In genomic region chrX:2469843-2470442, dm6 we compare ENCODE assay signal across 1 fruit fly cellular context.
TF ChIP-seq lines count a peak whose summit lies in the region.

Gene boi (minus strand): TSS chrX:2470043.

TF ChIP-seq in whole organism, embryonic, 481 proteins besides CTCF, POLR2A, EP300 and RAD21 (continued from another document and continues in another):
- TF ChIP-seq CG4424 (GFP tag; optimal IDR thresholded peaks at IDR 0.05; lab: Kevin White, UChicago) (no peak), CG10209 (GFP tag; optimal IDR thresholded peaks at IDR 0.05; lab: Kevin White, UChicago) (no peak), CG16815 (GFP tag; optimal IDR thresholded peaks at IDR 0.05; lab: Kevin White, UChicago) (no peak), nerfin-1 (tag; optimal IDR thresholded peaks at IDR 0.05; lab: Kevin White, UChicago) (no peak), br (optimal IDR thresholded peaks at IDR 0.05; lab: Kevin White, UChicago) (no peak), CG18599 (GFP tag; optimal IDR thresholded peaks at IDR 0.05; lab: Kevin White, UChicago) (no peak), CG12391 (tag; optimal IDR thresholded peaks at IDR 0.05; lab: Kevin White, UChicago) (peak; percentile 25), pzg (GFP tag; optimal IDR thresholded peaks at IDR 0.05; lab: Kevin White, UChicago) (no peak), run (tag; optimal IDR thresholded peaks at IDR 0.05; lab: Kevin White, UChicago) (no peak), BtbVII (GFP tag; optimal IDR thresholded peaks at IDR 0.05; lab: Kevin White, UChicago) (no peak), ato (GFP tag; IDR thresholded peaks at IDR 0.05; lab: Robert Waterston, UW; ENCODE audit: partially characterized antibody) (no peak), da (GFP tag; optimal IDR thresholded peaks at IDR 0.05; lab: Kevin White, UChicago) (no peak), Vsx1 (GFP tag; optimal IDR thresholded peaks at IDR 0.05; lab: Kevin White, UChicago) (no peak), gem (tag; optimal IDR thresholded peaks at IDR 0.05; lab: Kevin White, UChicago) (no peak), CG14860 (GFP tag; IDR thresholded peaks at IDR 0.05; lab: Robert Waterston, UW; ENCODE audit: partially characterized antibody) (no peak), sr (GFP tag; IDR thresholded peaks at IDR 0.05; lab: Robert Waterston, UW) (no peak), CG18262 (tag; optimal IDR thresholded peaks at IDR 0.05; lab: Kevin White, UChicago) (no peak), CG2678 (tag; optimal IDR thresholded peaks at IDR 0.05; lab: Kevin White, UChicago) (no peak), CG2199 (GFP tag; IDR thresholded peaks at IDR 0.05; lab: Robert Waterston, UW) (0 out of 3 replicates have a peak, but pooled peaks have one; percentile 22), CG6254 (GFP tag; optimal IDR thresholded peaks at IDR 0.05; lab: Kevin White, UChicago) (no peak), Hey (tag; optimal IDR thresholded peaks at IDR 0.05; lab: Kevin White, UChicago) (no peak), Rx (GFP tag; IDR thresholded peaks at IDR 0.05; lab: Robert Waterston, UW) (no peak), phol (tag; optimal IDR thresholded peaks at IDR 0.05; lab: Kevin White, UChicago) (no peak), Gsc (GFP tag; IDR thresholded peaks at IDR 0.05; lab: Robert Waterston, UW) (no peak), Sry-δ (GFP tag; optimal IDR thresholded peaks at IDR 0.05; lab: Kevin White, UChicago) (no peak), CG7963 (GFP tag; IDR thresholded peaks at IDR 0.05; lab: Robert Waterston, UW; ENCODE audit: partially characterized antibody) (no peak), CG12155 (GFP tag; optimal IDR thresholded peaks at IDR 0.05; lab: Kevin White, UChicago) (no peak), CG6813 (GFP tag; optimal IDR thresholded peaks at IDR 0.05; lab: Kevin White, UChicago) (no peak), CG4404 (GFP tag; IDR thresholded peaks at IDR 0.05; lab: Robert Waterston, UW) (no peak), eve (GFP tag; optimal IDR thresholded peaks at IDR 0.05; lab: Kevin White, UChicago) (no peak), dati (GFP tag; IDR thresholded peaks at IDR 0.05; lab: Robert Waterston, UW) (no peak), CG11504 (tag; optimal IDR thresholded peaks at IDR 0.05; lab: Kevin White, UChicago) (no peak), CG32772 (GFP tag; IDR thresholded peaks at IDR 0.05; lab: Robert Waterston, UW) (no peak), CG11085 (GFP tag; IDR thresholded peaks at IDR 0.05; lab: Robert Waterston, UW) (no peak), rib (GFP tag; IDR thresholded peaks at IDR 0.05; lab: Robert Waterston, UW) (no peak), H15 (GFP tag; IDR thresholded peaks at IDR 0.05; lab: Robert Waterston, UW) (no peak), maf-S (GFP tag; optimal IDR thresholded peaks at IDR 0.05; lab: Kevin White, UChicago) (no peak), seq (GFP tag; IDR thresholded peaks at IDR 0.05; lab: Robert Waterston, UW) (no peak), CG1603 (tag; optimal IDR thresholded peaks at IDR 0.05; lab: Kevin White, UChicago) (no peak), onecut (GFP tag; IDR thresholded peaks at IDR 0.05; lab: Robert Waterston, UW) (no peak), gsb-n (tag; optimal IDR thresholded peaks at IDR 0.05; lab: Kevin White, UChicago) (no peak), CG2202 (tag; optimal IDR thresholded peaks at IDR 0.05; lab: Kevin White, UChicago) (no peak), scrt (GFP tag; optimal IDR thresholded peaks at IDR 0.05; lab: Kevin White, UChicago) (no peak), slou (GFP tag; optimal IDR thresholded peaks at IDR 0.05; lab: Kevin White, UChicago) (no peak), CG4360 (GFP tag; IDR thresholded peaks at IDR 0.05; lab: Robert Waterston, UW) (no peak), wek (GFP tag; optimal IDR thresholded peaks at IDR 0.05; lab: Kevin White, UChicago) (no peak), CG7745 (tag; optimal IDR thresholded peaks at IDR 0.05; lab: Kevin White, UChicago) (no peak), CG8089 (GFP tag; optimal IDR thresholded peaks at IDR 0.05; lab: Kevin White, UChicago) (no peak), CG34376 (GFP tag; optimal IDR thresholded peaks at IDR 0.05; lab: Kevin White, UChicago) (no peak), Oli (tag; optimal IDR thresholded peaks at IDR 0.05; lab: Kevin White, UChicago) (no peak), CG15696 (tag; optimal IDR thresholded peaks at IDR 0.05; lab: Kevin White, UChicago) (no peak), CG4617 (GFP tag; optimal IDR thresholded peaks at IDR 0.05; lab: Kevin White, UChicago; ENCODE audit: borderline replicate concordance) (no peak), Ssrp (tag; optimal IDR thresholded peaks at IDR 0.05; lab: Kevin White, UChicago) (no peak), sd (tag; optimal IDR thresholded peaks at IDR 0.05; lab: Kevin White, UChicago) (no peak), unc-4 (GFP tag; IDR thresholded peaks at IDR 0.05; lab: Robert Waterston, UW; ENCODE audit: partially characterized antibody) (0 out of 2 replicates have a peak, but pooled peaks have one; percentile 30), mam (GFP tag; optimal IDR thresholded peaks at IDR 0.05; lab: Kevin White, UChicago) (no peak), CG31224 (GFP tag; IDR thresholded peaks at IDR 0.05; lab: Robert Waterston, UW) (no peak), ac (GFP tag; optimal IDR thresholded peaks at IDR 0.05; lab: Kevin White, UChicago) (no peak), B-H1 (GFP tag; IDR thresholded peaks at IDR 0.05; lab: Robert Waterston, UW) (no peak), CG30431 (GFP tag; optimal IDR thresholded peaks at IDR 0.05; lab: Kevin White, UChicago) (no peak), slbo (GFP tag; IDR thresholded peaks at IDR 0.05; lab: Robert Waterston, UW) (no peak), CG7372 (GFP tag; IDR thresholded peaks at IDR 0.05; lab: Robert Waterston, UW) (no peak), grau (tag; optimal IDR thresholded peaks at IDR 0.05; lab: Kevin White, UChicago) (no peak), Adf1 (GFP tag; IDR thresholded peaks at IDR 0.05; lab: Robert Waterston, UW) (no peak), CG17328 (GFP tag; IDR thresholded peaks at IDR 0.05; lab: Robert Waterston, UW) (no peak), HmgZ (tag; optimal IDR thresholded peaks at IDR 0.05; lab: Kevin White, UChicago) (no peak), twi (tag; optimal IDR thresholded peaks at IDR 0.05; lab: Kevin White, UChicago) (no peak), CG9727 (GFP tag; optimal IDR thresholded peaks at IDR 0.05; lab: Kevin White, UChicago) (no peak), Neu2 (GFP tag; optimal IDR thresholded peaks at IDR 0.05; lab: Kevin White, UChicago; ENCODE audit: borderline replicate concordance) (no peak), CG2889 (GFP tag; IDR thresholded peaks at IDR 0.05; lab: Robert Waterston, UW) (no peak), CG12942 (GFP tag; optimal IDR thresholded peaks at IDR 0.05; lab: Kevin White, UChicago) (no peak), Poxn (GFP tag; IDR thresholded peaks at IDR 0.05; lab: Robert Waterston, UW) (no peak), Hr78 (GFP tag; optimal IDR thresholded peaks at IDR 0.05; lab: Kevin White, UChicago) (no peak), CG12104 (GFP tag; optimal IDR thresholded peaks at IDR 0.05; lab: Kevin White, UChicago) (no peak), Trl (optimal IDR thresholded peaks at IDR 0.05; lab: Kevin White, UChicago) (peak; percentile 84 to 85), Trl (GFP tag; optimal IDR thresholded peaks at IDR 0.05; lab: Kevin White, UChicago) (no peak), sisA (GFP tag; IDR thresholded peaks at IDR 0.05; lab: Robert Waterston, UW) (no peak), sima (GFP tag; optimal IDR thresholded peaks at IDR 0.05; lab: Kevin White, UChicago) (no peak), CG7786 (GFP tag; optimal IDR thresholded peaks at IDR 0.05; lab: Kevin White, UChicago) (no peak), trem (tag; optimal IDR thresholded peaks at IDR 0.05; lab: Kevin White, UChicago) (peak; percentile 30), ERR (GFP tag; optimal IDR thresholded peaks at IDR 0.05; lab: Kevin White, UChicago) (no peak), otp (GFP tag; IDR thresholded peaks at IDR 0.05; lab: Robert Waterston, UW) (no peak), CG10267 (tag; optimal IDR thresholded peaks at IDR 0.05; lab: Kevin White, UChicago) (peak; percentile 18), Hmx (GFP tag; optimal IDR thresholded peaks at IDR 0.05; lab: Kevin White, UChicago) (no peak), zfh1 (GFP tag; IDR thresholded peaks at IDR 0.05; lab: Robert Waterston, UW) (no peak), cad (GFP tag; optimal IDR thresholded peaks at IDR 0.05; lab: Kevin White, UChicago) (no peak), HLH3B (GFP tag; IDR thresholded peaks at IDR 0.05; lab: Robert Waterston, UW) (no peak), Spps (tag; optimal IDR thresholded peaks at IDR 0.05; lab: Kevin White, UChicago) (no peak), Sry-β (GFP tag; optimal IDR thresholded peaks at IDR 0.05; lab: Kevin White, UChicago) (no peak), CG16813 (GFP tag; IDR thresholded peaks at IDR 0.05; lab: Robert Waterston, UW; ENCODE audit: partially characterized antibody) (peak; percentile 31; the same call in 1 of the 3 replicates), dmrt99B (tag; optimal IDR thresholded peaks at IDR 0.05; lab: Kevin White, UChicago) (no peak), so (GFP tag; IDR thresholded peaks at IDR 0.05; lab: Robert Waterston, UW) (peak; percentile 52; the same call in 1 of the 3 replicates), wdn (GFP tag; IDR thresholded peaks at IDR 0.05; lab: Robert Waterston, UW) (no peak), chm (GFP tag; IDR thresholded peaks at IDR 0.05; lab: Robert Waterston, UW) (peak; percentile 67), pb (GFP tag; optimal IDR thresholded peaks at IDR 0.05; lab: Kevin White, UChicago) (no peak), kah (GFP tag; optimal IDR thresholded peaks at IDR 0.05; lab: Kevin White, UChicago) (no peak), Lim3 (GFP tag; IDR thresholded peaks at IDR 0.05; lab: Robert Waterston, UW) (no peak), CG1792 (GFP tag; optimal IDR thresholded peaks at IDR 0.05; lab: Kevin White, UChicago) (no peak), hb (GFP tag; IDR thresholded peaks at IDR 0.05; lab: Robert Waterston, UW; ENCODE audit: partially characterized antibody) (no peak), Asciz (GFP tag; optimal IDR thresholded peaks at IDR 0.05; lab: Kevin White, UChicago) (peak; percentile 1), gt (GFP tag; IDR thresholded peaks at IDR 0.05; lab: Robert Waterston, UW) (no peak), Taf1 (GFP tag; IDR thresholded peaks at IDR 0.05; lab: Robert Waterston, UW) (no peak), CG8924 (tag; optimal IDR thresholded peaks at IDR 0.05; lab: Kevin White, UChicago) (no peak), CG10147 (GFP tag; optimal IDR thresholded peaks at IDR 0.05; lab: Kevin White, UChicago) (no peak), lab (GFP tag; optimal IDR thresholded peaks at IDR 0.05; lab: Kevin White, UChicago) (peak; percentile 38), tio (GFP tag; optimal IDR thresholded peaks at IDR 0.05; lab: Kevin White, UChicago) (no peak), CG8944 (GFP tag; optimal IDR thresholded peaks at IDR 0.05; lab: Kevin White, UChicago) (no peak), dan (GFP tag; IDR thresholded peaks at IDR 0.05; lab: Robert Waterston, UW) (no peak), CG10274 (GFP tag; optimal IDR thresholded peaks at IDR 0.05; lab: Kevin White, UChicago) (no peak), CG34422 (GFP tag; IDR thresholded peaks at IDR 0.05; lab: Robert Waterston, UW) (peak; percentile 39; the same call in 1 of the 3 replicates), E2f2 (GFP tag; IDR thresholded peaks at IDR 0.05; lab: Robert Waterston, UW) (no peak; the same call in 1 of the 2 replicates), CG10462 (GFP tag; optimal IDR thresholded peaks at IDR 0.05; lab: Kevin White, UChicago) (no peak), ara (GFP tag; IDR thresholded peaks at IDR 0.05; lab: Robert Waterston, UW) (no peak), CG15479 (GFP tag; optimal IDR thresholded peaks at IDR 0.05; lab: Kevin White, UChicago) (no peak), z (GFP tag; IDR thresholded peaks at IDR 0.05; lab: Robert Waterston, UW) (peak; percentile 59; the same call in 1 of the 3 replicates), hth (optimal IDR thresholded peaks at IDR 0.05; lab: Kevin White, UChicago) (no peak), CrebB (tag; optimal IDR thresholded peaks at IDR 0.05; lab: Kevin White, UChicago) (peak; percentile 4), bsh (GFP tag; optimal IDR thresholded peaks at IDR 0.05; lab: Kevin White, UChicago) (no peak), CoRest (tag; optimal IDR thresholded peaks at IDR 0.05; lab: Kevin White, UChicago) (no peak), CG17359 (tag; optimal IDR thresholded peaks at IDR 0.05; lab: Kevin White, UChicago) (no peak), Hr3 (GFP tag; optimal IDR thresholded peaks at IDR 0.05; lab: Kevin White, UChicago) (no peak), Dip2 (GFP tag; IDR thresholded peaks at IDR 0.05; lab: Robert Waterston, UW) (no peak), CG6854 (GFP tag; optimal IDR thresholded peaks at IDR 0.05; lab: Kevin White, UChicago) (no peak), B-H2 (GFP tag; optimal IDR thresholded peaks at IDR 0.05; lab: Kevin White, UChicago) (no peak), CG16779 (GFP tag; IDR thresholded peaks at IDR 0.05; lab: Robert Waterston, UW) (no peak), MESR4 (GFP tag; optimal IDR thresholded peaks at IDR 0.05; lab: Kevin White, UChicago) (no peak), CG17912 (GFP tag; optimal IDR thresholded peaks at IDR 0.05; lab: Kevin White, UChicago) (peak; percentile 30), CG17385 (GFP tag; optimal IDR thresholded peaks at IDR 0.05; lab: Kevin White, UChicago) (peak; percentile 12), CG6175 (GFP tag; IDR thresholded peaks at IDR 0.05; lab: Robert Waterston, UW) (no peak), Lpt (GFP tag; optimal IDR thresholded peaks at IDR 0.05; lab: Kevin White, UChicago) (no peak), CG14965 (GFP tag; optimal IDR thresholded peaks at IDR 0.05; lab: Kevin White, UChicago; ENCODE audit: borderline replicate concordance) (no peak), CG11723 (GFP tag; optimal IDR thresholded peaks at IDR 0.05; lab: Kevin White, UChicago) (no peak), CG5180 (GFP tag; optimal IDR thresholded peaks at IDR 0.05; lab: Kevin White, UChicago) (no peak), Doc3 (GFP tag; IDR thresholded peaks at IDR 0.05; lab: Robert Waterston, UW; ENCODE audit: partially characterized antibody) (no peak), CG9797 (GFP tag; optimal IDR thresholded peaks at IDR 0.05; lab: Kevin White, UChicago) (no peak), yki (optimal IDR thresholded peaks at IDR 0.05; lab: Kevin White, UChicago) (peak; percentile 24), zen2 (GFP tag; IDR thresholded peaks at IDR 0.05; lab: Robert Waterston, UW; ENCODE audit: partially characterized antibody) (no peak), CG2712 (tag; optimal IDR thresholded peaks at IDR 0.05; lab: Kevin White, UChicago) (peak; percentile 13)
